Fruit fly (Drosophila melanogaster) whole organism, embryonic: ENCODE results near the gene CG3368.

Experiments used
- CG11247 ChIP-seq: fragments of 200-800 bp; sonication (Bioruptor generic); IDR thresholded peaks from 2 replicates; pipeline ENCODE4 v1.3.6; 2022; ENCODE audit warnings: missing biosample characterization, missing genetic modification characterization
- CG12155 ChIP-seq: fragments of 200-800 bp; sonication (Bioruptor generic); optimal IDR thresholded peaks from 3 replicates; lab custom pipeline; 2016; ENCODE audit warnings: missing biosample characterization, missing genetic modification characterization
- CG1233 ChIP-seq: fragments of 200-800 bp; sonication (Bioruptor generic); optimal IDR thresholded peaks from 4 replicates; lab custom pipeline; 2018; ENCODE audit warnings: missing biosample characterization, mild to moderate bottlenecking, missing genetic modification characterization
- CG12659 ChIP-seq: fragments of 200-800 bp; sonication (Bioruptor generic); optimal IDR thresholded peaks from 3 replicates; lab custom pipeline; 2017; ENCODE audit warnings: mild to moderate bottlenecking, missing biosample characterization, missing genetic modification reagents, missing genetic modification characterization
- CG12769 ChIP-seq: fragments of 200-800 bp; sonication (Bioruptor generic); optimal IDR thresholded peaks from 2 replicates; lab custom pipeline; 2019; ENCODE audit warnings: missing biosample characterization, mild to moderate bottlenecking, missing genetic modification characterization, moderate library complexity
- CG1529 ChIP-seq: fragments of 200-800 bp; sonication (Bioruptor generic); optimal IDR thresholded peaks from 3 replicates; lab custom pipeline; 2018; ENCODE audit warnings: missing biosample characterization, missing genetic modification characterization
- CG1647 ChIP-seq: fragments of 200-800 bp; sonication (Bioruptor generic); optimal IDR thresholded peaks from 3 replicates; lab custom pipeline; 2016; ENCODE audit warnings: missing biosample characterization, missing genetic modification characterization
- CG16813 ChIP-seq: fragments of 200-800 bp; sonication (Bioruptor generic); IDR thresholded peaks from 3 replicates; pipeline ENCODE4 v1.3.6; 2022; ENCODE audit warnings: missing biosample characterization, missing genetic modification characterization; ENCODE audit not compliant: partially characterized antibody
- CG17328 ChIP-seq: fragments of 200-800 bp; sonication (Bioruptor generic); IDR thresholded peaks from 2 replicates; pipeline ENCODE4 v1.3.6; 2022; ENCODE audit warnings: missing biosample characterization, missing genetic modification characterization
- CG17912 ChIP-seq: fragments of 200-800 bp; sonication (Bioruptor generic); optimal IDR thresholded peaks from 2 replicates; lab custom pipeline; 2018; ENCODE audit warnings: missing biosample characterization, mild to moderate bottlenecking, missing genetic modification characterization
- CG31365 ChIP-seq: fragments of 200-800 bp; sonication (Bioruptor generic); optimal IDR thresholded peaks from 2 replicates; lab custom pipeline; 2018; ENCODE audit warnings: missing biosample characterization, mild to moderate bottlenecking, missing genetic modification characterization
- CG3726 ChIP-seq: fragments of 200-800 bp; sonication (Bioruptor generic); IDR thresholded peaks from 3 replicates; pipeline ENCODE4, ENCODE4 v1.3.6; 2022; ENCODE audit warnings: missing biosample characterization, missing genetic modification characterization
- CG4404 ChIP-seq: fragments of 200-800 bp; sonication (Bioruptor generic); IDR thresholded peaks from 2 replicates; pipeline ENCODE4 v1.3.6; 2022; ENCODE audit warnings: missing biosample characterization, missing genetic modification characterization
- CG7786 ChIP-seq: fragments of 200-800 bp; sonication (Bioruptor generic); optimal IDR thresholded peaks from 2 replicates; lab custom pipeline; 2016; ENCODE audit warnings: missing biosample characterization, missing genetic modification characterization
- CG7839 ChIP-seq: fragments of 200-800 bp; sonication (Bioruptor generic); optimal IDR thresholded peaks from 3 replicates; lab custom pipeline; 2018; ENCODE audit warnings: missing biosample characterization, mild to moderate bottlenecking, missing genetic modification characterization, moderate library complexity
- CG8388 ChIP-seq: fragments of 200-800 bp; sonication (Bioruptor generic); optimal IDR thresholded peaks from 2 replicates; lab custom pipeline; 2019; ENCODE audit warnings: missing biosample characterization, mild to moderate bottlenecking, missing genetic modification characterization, moderate library complexity
- CG8478 ChIP-seq: fragments of >200 bp; optimal IDR thresholded peaks from 2 replicates; lab custom pipeline; 2018
- CG9932 ChIP-seq: fragments of 200-800 bp; sonication (Bioruptor generic); IDR thresholded peaks from 2 replicates; pipeline ENCODE4 v1.3.6; 2022; ENCODE audit warnings: missing biosample characterization, missing genetic modification characterization
- CTCF ChIP-seq: fragments of 200-800 bp; sonication (Bioruptor generic); optimal IDR thresholded peaks from 2 replicates; lab custom pipeline; 2017; ENCODE audit warnings: missing biosample characterization, mild to moderate bottlenecking, missing genetic modification characterization, moderate library complexity
- Dip3 ChIP-seq: fragments of 200-800 bp; sonication (Bioruptor generic); optimal IDR thresholded peaks from 3 replicates; lab custom pipeline; 2016; ENCODE audit warnings: missing biosample characterization, missing genetic modification characterization
- Doc2 ChIP-seq: fragments of 200-800 bp; sonication (Bioruptor generic); IDR thresholded peaks from 2 replicates; pipeline ENCODE4 v1.3.6; 2022; ENCODE audit warnings: missing biosample characterization, missing genetic modification characterization
- Dref ChIP-seq: fragments of 200-800 bp; sonication (Bioruptor generic); IDR thresholded peaks from 2 replicates; pipeline ENCODE4 v1.3.6; 2022; ENCODE audit warnings: missing biosample characterization, missing genetic modification characterization
- E2f2 ChIP-seq: fragments of 200-800 bp; sonication (Bioruptor generic); IDR thresholded peaks from 2 replicates; pipeline ENCODE4 v1.3.6; 2022; ENCODE audit warnings: missing biosample characterization, missing genetic modification characterization
- Elba2 ChIP-seq: fragments of 200-800 bp; sonication (Bioruptor generic); optimal IDR thresholded peaks from 3 replicates; lab custom pipeline; 2016; ENCODE audit warnings: missing biosample characterization, missing genetic modification characterization
- GATAe ChIP-seq: fragments of 200-800 bp; sonication (Bioruptor generic); conservative IDR thresholded peaks from 2 replicates; pipeline ENCODE4 v1.3.6; 2022; ENCODE audit warnings: missing biosample characterization, missing genetic modification characterization
- Lhr ChIP-seq: fragments of 200-800 bp; sonication (Bioruptor generic); optimal IDR thresholded peaks from 3 replicates; lab custom pipeline; 2017; ENCODE audit warnings: mild to moderate bottlenecking, missing biosample characterization, missing genetic modification reagents, missing genetic modification characterization
- Lpt ChIP-seq: fragments of >200 bp; optimal IDR thresholded peaks from 2 replicates; lab custom pipeline; 2018; ENCODE audit warnings: missing biosample characterization, missing genetic modification characterization
- MTF-1 ChIP-seq: fragments of 200-800 bp; sonication (Bioruptor generic); optimal IDR thresholded peaks from 2 replicates; lab custom pipeline; 2018; ENCODE audit warnings: missing biosample characterization, mild to moderate bottlenecking, missing genetic modification characterization, borderline replicate concordance
- Max ChIP-seq: fragments of 200-800 bp; sonication (Bioruptor generic); optimal IDR thresholded peaks from 2 replicates; lab custom pipeline; 2016; ENCODE audit warnings: missing biosample characterization, mild to moderate bottlenecking, missing genetic modification characterization
- Nf-YB ChIP-seq: fragments of 200-800 bp; sonication (Bioruptor generic); optimal IDR thresholded peaks from 3 replicates; lab custom pipeline; 2019; ENCODE audit warnings: missing biosample characterization, mild to moderate bottlenecking, missing genetic modification characterization, moderate library complexity
- Optix ChIP-seq: fragments of 200-800 bp; sonication (Bioruptor generic); IDR thresholded peaks from 3 replicates; pipeline ENCODE4 v1.3.6; 2022; ENCODE audit warnings: missing biosample characterization, missing genetic modification characterization
- Xbp1 ChIP-seq: fragments of 200-800 bp; sonication (Bioruptor generic); optimal IDR thresholded peaks from 3 replicates; lab custom pipeline; 2016; ENCODE audit warnings: missing biosample characterization, mild to moderate bottlenecking, missing genetic modification characterization
- abd-A ChIP-seq: fragments of 200-800 bp; sonication (Bioruptor generic); optimal IDR thresholded peaks from 3 replicates; lab custom pipeline; 2019; ENCODE audit warnings: missing biosample characterization, mild to moderate bottlenecking, missing genetic modification characterization, moderate library complexity
- ase ChIP-seq: fragments of 200-800 bp; sonication (Bioruptor generic); IDR thresholded peaks from 3 replicates; pipeline ENCODE4 v1.3.6; 2022; ENCODE audit warnings: missing biosample characterization, missing genetic modification characterization
- crol ChIP-seq: fragments of 200-800 bp; sonication (Bioruptor generic); IDR thresholded peaks from 2 replicates; pipeline ENCODE4 v1.3.6; 2022; ENCODE audit warnings: missing biosample characterization, missing genetic modification characterization
- crp ChIP-seq, 2 experiments: fragments of 200-800 bp; sonication (Bioruptor generic); optimal IDR thresholded peaks; 2 replicates in 1 of 2; 3 replicates in 1 of 2; lab custom pipeline; 2017; ENCODE audit warnings: missing biosample characterization in 2 of 2, missing genetic modification characterization in 2 of 2, mild to moderate bottlenecking in 1 of 2, moderate library complexity in 1 of 2
- fd3F ChIP-seq: fragments of 200-800 bp; sonication (Bioruptor generic); optimal IDR thresholded peaks from 2 replicates; lab custom pipeline; 2018; ENCODE audit warnings: missing biosample characterization, mild to moderate bottlenecking, missing genetic modification characterization, moderate library complexity
- her ChIP-seq: fragments of 200-800 bp; sonication (Bioruptor generic); optimal IDR thresholded peaks from 2 replicates; lab custom pipeline; 2016; ENCODE audit warnings: missing biosample characterization, missing genetic modification characterization
- mam ChIP-seq: fragments of 200-800 bp; sonication (Bioruptor generic); optimal IDR thresholded peaks from 3 replicates; lab custom pipeline; 2016; ENCODE audit warnings: missing biosample characterization, missing genetic modification characterization
- nom ChIP-seq: fragments of 200-800 bp; sonication (Bioruptor generic); optimal IDR thresholded peaks from 2 replicates; lab custom pipeline; 2017; ENCODE audit warnings: missing biosample characterization, missing genetic modification characterization, mild to moderate bottlenecking, moderate library complexity, missing genetic modification reagents
- scrt ChIP-seq: fragments of 200-800 bp; sonication (Bioruptor generic); optimal IDR thresholded peaks from 2 replicates; lab custom pipeline; 2018; ENCODE audit warnings: missing biosample characterization, mild to moderate bottlenecking, missing genetic modification characterization, moderate library complexity
- sna ChIP-seq: fragments of 200-800 bp; sonication (Bioruptor generic); IDR thresholded peaks from 2 replicates; pipeline ENCODE4 v1.3.6; 2022; ENCODE audit warnings: missing biosample characterization, missing genetic modification characterization; ENCODE audit not compliant: partially characterized antibody
- so ChIP-seq: fragments of 200-800 bp; sonication (Bioruptor generic); IDR thresholded peaks from 3 replicates; pipeline ENCODE4 v1.3.6; 2022; ENCODE audit warnings: missing biosample characterization, missing genetic modification characterization
- sob ChIP-seq: fragments of 200-800 bp; sonication (Bioruptor generic); IDR thresholded peaks from 2 replicates; pipeline ENCODE4 v1.3.6; 2022; ENCODE audit warnings: missing biosample characterization, missing genetic modification characterization
- stwl ChIP-seq: fragments of 200-800 bp; sonication (Bioruptor generic); optimal IDR thresholded peaks from 3 replicates; lab custom pipeline; 2018; ENCODE audit warnings: missing biosample characterization, mild to moderate bottlenecking, missing genetic modification characterization, moderate library complexity
- tgo ChIP-seq: fragments of 200-800 bp; sonication (Bioruptor generic); IDR thresholded peaks from 3 replicates; pipeline ENCODE4 v1.3.6; 2022; ENCODE audit warnings: missing biosample characterization, missing genetic modification characterization
- trem ChIP-seq: fragments of 200-800 bp; optimal IDR thresholded peaks from 3 replicates; lab custom pipeline; 2019; ENCODE audit warnings: missing biosample characterization, mild to moderate bottlenecking, missing genetic modification characterization, moderate library complexity
- wdn ChIP-seq: fragments of 200-800 bp; sonication (Bioruptor generic); IDR thresholded peaks from 2 replicates; pipeline ENCODE4 v1.3.6; 2022; ENCODE audit warnings: missing biosample characterization, missing genetic modification characterization
- zen ChIP-seq: fragments of 200-800 bp; sonication (Bioruptor generic); optimal IDR thresholded peaks from 3 replicates; lab custom pipeline; 2018; ENCODE audit warnings: missing biosample characterization, mild to moderate bottlenecking, missing genetic modification characterization, moderate library complexity

CG3368 gene

dm6 chr3R:27273118-27274062 lies 10.2 kb upstream of the CG3368 start, which contains the start of gene CG5934 (continued):
- TF ChIP-seq scrt (GFP tag; lab: Kevin White, UChicago) = peak; percentile 24
- peak in 1 of 2 experiments; percentile 72 for TF ChIP-seq crp (GFP tag; optimal IDR thresholded peaks at IDR 0.05; lab: Kevin White, UChicago)
- peak; percentile 37 for TF ChIP-seq Lhr (GFP tag; lab: Kevin White, UChicago)
- TF ChIP-seq wdn = no peak
- peak; percentile 8 for TF ChIP-seq CG1529
- TF ChIP-seq sob (GFP tag; lab: Robert Waterston, UW) = peak; percentile 42
- TF ChIP-seq Xbp1 (GFP tag; lab: Kevin White, UChicago) = peak; percentile 10
- TF ChIP-seq crol (GFP tag; lab: Robert Waterston, UW) = no peak
- peak; percentile 51 for TF ChIP-seq nom (GFP tag; lab: Kevin White, UChicago)
- peak; percentile 50 for TF ChIP-seq CG7786 (GFP tag; lab: Kevin White, UChicago)
- TF ChIP-seq ase (GFP tag; lab: Robert Waterston, UW) = no peak
- peak; percentile 49 for TF ChIP-seq trem (tag; lab: Kevin White, UChicago)
- TF ChIP-seq CG1647 (GFP tag; lab: Kevin White, UChicago) = peak; percentile 61
- no peak for TF ChIP-seq Doc2 (GFP tag; lab: Robert Waterston, UW)
- no peak for TF ChIP-seq Optix (GFP tag; lab: Robert Waterston, UW)
- no peak for TF ChIP-seq sna (GFP tag; lab: Robert Waterston, UW)
- TF ChIP-seq CG12659 (GFP tag; lab: Kevin White, UChicago) = peak; percentile 62
- no peak for TF ChIP-seq GATAe (GFP tag; lab: Robert Waterston, UW)
- peak; percentile 44 for TF ChIP-seq Dref (GFP tag; lab: Robert Waterston, UW)
- TF ChIP-seq tgo = no peak
- no peak for TF ChIP-seq MTF-1 (GFP tag; lab: Kevin White, UChicago)
- TF ChIP-seq CG3726 (GFP tag; lab: Robert Waterston, UW) = no peak
- peak; percentile 24 for TF ChIP-seq zen
- no peak for TF ChIP-seq fd3F (GFP tag; lab: Kevin White, UChicago)
- TF ChIP-seq CG12769 = peak; percentile 17
- TF ChIP-seq Lpt (GFP tag; lab: Kevin White, UChicago) = no peak
- TF ChIP-seq CG17328 (GFP tag; lab: Robert Waterston, UW) = no peak
- peak; percentile 1 for TF ChIP-seq CG17912 (GFP tag; lab: Kevin White, UChicago)
- TF ChIP-seq stwl (tag; lab: Kevin White, UChicago) = peak; percentile 75
- TF ChIP-seq CG1233 (GFP tag; lab: Kevin White, UChicago) = no peak
- no peak for TF ChIP-seq Nf-YB
- TF ChIP-seq CG16813 (GFP tag; lab: Robert Waterston, UW) = 0 out of 3 replicates have a peak, but pooled peaks have one; percentile 20
- peak; percentile 31 for TF ChIP-seq her (GFP tag; lab: Kevin White, UChicago)
- TF ChIP-seq CG11247 = 0 out of 2 replicates have a peak, but pooled peaks have one; percentile 46
- TF ChIP-seq CG8388 = peak; percentile 2
- peak; percentile 21 for TF ChIP-seq CG7839
- no peak for TF ChIP-seq CG4404 (GFP tag; lab: Robert Waterston, UW)
- no peak for TF ChIP-seq CG31365
- TF ChIP-seq Max (GFP tag; lab: Kevin White, UChicago) = no peak
- TF ChIP-seq abd-A (tag; lab: Kevin White, UChicago) = no peak
- peak; percentile 53 for TF ChIP-seq CTCF
- peak; percentile 68 for TF ChIP-seq CG9932
- peak; percentile 34 for TF ChIP-seq CG12155 (GFP tag; lab: Kevin White, UChicago)
- TF ChIP-seq E2f2 (GFP tag; lab: Robert Waterston, UW) = peak; percentile 62
- TF ChIP-seq CG8478 (lab: Kevin White, UChicago) = no peak
- 0 out of 3 replicates have a peak, but pooled peaks have one; percentile 27 for TF ChIP-seq so (GFP tag; lab: Robert Waterston, UW)
- peak; percentile 50 for TF ChIP-seq Dip3
- peak; percentile 68 for TF ChIP-seq mam (GFP tag; lab: Kevin White, UChicago)
- TF ChIP-seq Elba2 (GFP tag; lab: Kevin White, UChicago) = no peak
